Fruit fly (Drosophila melanogaster) whole organism, wandering third instar larva: Measurements from ENCODE around the gene mus302.

Experiments
- Abd-B ChIP-seq: fragments of >200 bp; optimal IDR thresholded peaks from 2 replicates; lab custom pipeline; 2017; ENCODE audit warnings: missing biosample characterization, missing genetic modification characterization
- CG32264 ChIP-seq: fragments of 200-800 bp; sonication (Bioruptor generic); optimal IDR thresholded peaks from 2 replicates; lab custom pipeline; 2016; ENCODE audit warnings: missing biosample characterization, missing genetic modification characterization
- CG9705 ChIP-seq: fragments of 200-800 bp; sonication (Bioruptor generic); optimal IDR thresholded peaks from 2 replicates; lab custom pipeline; 2018; ENCODE audit warnings: missing biosample characterization, mild to moderate bottlenecking, missing genetic modification characterization
- CrebA ChIP-seq: fragments of 200-800 bp; sonication (Bioruptor generic); optimal IDR thresholded peaks from 2 replicates; lab custom pipeline; 2016; ENCODE audit warnings: missing biosample characterization, mild to moderate bottlenecking, missing genetic modification characterization, borderline replicate concordance
- Dfd ChIP-seq: fragments of >200 bp; optimal IDR thresholded peaks from 2 replicates; lab custom pipeline; 2017; ENCODE audit warnings: missing biosample characterization, missing genetic modification characterization
- Dif ChIP-seq: fragments of 200-275, 200-300 bp; sonication (Bioruptor generic); optimal IDR thresholded peaks from 2 replicates; lab custom pipeline; 2018; ENCODE audit warnings: missing biosample characterization, missing genetic modification characterization; ENCODE audit not compliant: partially characterized antibody
- GATAd ChIP-seq: sonication (Bioruptor generic); optimal IDR thresholded peaks from 2 replicates; lab custom pipeline; 2016; ENCODE audit warnings: missing biosample characterization, missing genetic modification characterization
- HLH106 ChIP-seq: fragments of 200-800 bp; optimal IDR thresholded peaks from 3 replicates; lab custom pipeline; 2019; ENCODE audit warnings: missing biosample characterization, mild to moderate bottlenecking, missing genetic modification characterization, moderate library complexity
- Hnf4 ChIP-seq: fragments of 200-800 bp; sonication (Bioruptor generic); optimal IDR thresholded peaks from 2 replicates; lab custom pipeline; 2016; ENCODE audit warnings: missing biosample characterization, mild to moderate bottlenecking, missing genetic modification characterization
- Hr83 ChIP-seq: fragments of 200-300 bp; sonication (Bioruptor generic); optimal IDR thresholded peaks from 2 replicates; lab custom pipeline; 2016; ENCODE audit warnings: missing biosample characterization, mild to moderate bottlenecking, missing genetic modification characterization, moderate library complexity; ENCODE audit not compliant: poor library complexity, severe bottlenecking
- Jra ChIP-seq: sonication (Bioruptor generic); optimal IDR thresholded peaks from 2 replicates; lab custom pipeline; 2016; ENCODE audit warnings: missing biosample characterization, missing genetic modification characterization
- Myc ChIP-seq: fragments of >200 bp; optimal IDR thresholded peaks from 2 replicates; lab custom pipeline; 2017
- N ChIP-seq: fragments of >200 bp; optimal IDR thresholded peaks from 2 replicates; lab custom pipeline; 2018; ENCODE audit warnings: missing biosample characterization, missing external identifiers, missing genetic modification characterization
- OdsH ChIP-seq: fragments of 200-800 bp; sonication (Bioruptor generic); optimal IDR thresholded peaks from 2 replicates; lab custom pipeline; 2016; ENCODE audit warnings: missing biosample characterization, mild to moderate bottlenecking, missing genetic modification characterization
- Rel ChIP-seq, 2 experiments: fragments of 200-800 bp; sonication (Bioruptor generic) in 1 of 2; optimal IDR thresholded peaks; 2 replicates in 1 of 2; 3 replicates in 1 of 2; lab custom pipeline; 2016 to 2019; ENCODE audit warnings: mild to moderate bottlenecking in 2 of 2, missing biosample characterization in 2 of 2, missing genetic modification characterization in 2 of 2, moderate library complexity in 1 of 2
- Sp1 ChIP-seq: fragments of 200-800 bp; sonication (Bioruptor generic); optimal IDR thresholded peaks from 3 replicates; lab custom pipeline; 2019; ENCODE audit warnings: missing biosample characterization, mild to moderate bottlenecking, missing genetic modification characterization, moderate library complexity
- Vsx2 ChIP-seq: fragments of 200-300, 225-300 bp; sonication (Bioruptor generic); optimal IDR thresholded peaks from 2 replicates; lab custom pipeline; 2018; ENCODE audit warnings: missing biosample characterization, missing genetic modification characterization; ENCODE audit not compliant: partially characterized antibody
- br ChIP-seq: fragments of 200-800 bp; sonication (Bioruptor generic); optimal IDR thresholded peaks from 2 replicates; lab custom pipeline; 2016; ENCODE audit warnings: missing biosample characterization, missing genetic modification characterization
- dl ChIP-seq, 2 experiments: fragments of 175-275, 200-275 bp in 1 of 2; fragments of 200-275 bp in 1 of 2; sonication (Bioruptor generic); optimal IDR thresholded peaks; lab custom pipeline; 2018; ENCODE audit warnings: mild to moderate bottlenecking in 2 of 2, missing biosample characterization in 2 of 2, missing genetic modification characterization in 2 of 2, moderate library complexity in 2 of 2; ENCODE audit not compliant: partially characterized antibody in 2 of 2, insufficient read depth in 1 of 2
- dmrt93B ChIP-seq: fragments of 200-800 bp; sonication (Bioruptor generic); optimal IDR thresholded peaks from 2 replicates; lab custom pipeline; 2018; ENCODE audit warnings: missing biosample characterization, mild to moderate bottlenecking, missing genetic modification characterization
- dsf ChIP-seq: sonication (Bioruptor generic); optimal IDR thresholded peaks from 2 replicates; lab custom pipeline; 2016; ENCODE audit warnings: missing biosample characterization, missing genetic modification characterization, borderline replicate concordance
- foxo ChIP-seq, 2 experiments: fragments of 200-800 bp; sonication (Bioruptor generic); optimal IDR thresholded peaks; 2 replicates in 1 of 2; 3 replicates in 1 of 2; lab custom pipeline; 2016 to 2017; ENCODE audit warnings: missing biosample characterization in 2 of 2, missing genetic modification characterization in 2 of 2
- fru ChIP-seq: fragments of 200-800 bp; sonication (Bioruptor generic); optimal IDR thresholded peaks from 3 replicates; lab custom pipeline; 2016; ENCODE audit warnings: missing biosample characterization, mild to moderate bottlenecking, missing genetic modification characterization
- h ChIP-seq: fragments of 200-800 bp; sonication (Bioruptor generic); optimal IDR thresholded peaks from 3 replicates; lab custom pipeline; 2016; ENCODE audit warnings: missing biosample characterization, mild to moderate bottlenecking, missing genetic modification characterization
- jim ChIP-seq: fragments of 175-275, 200-325 bp; sonication (Bioruptor generic); optimal IDR thresholded peaks from 2 replicates; lab custom pipeline; 2016; ENCODE audit warnings: missing biosample characterization, mild to moderate bottlenecking, missing genetic modification characterization
- lola ChIP-seq: fragments of >200 bp; optimal IDR thresholded peaks from 2 replicates; lab custom pipeline; 2017; ENCODE audit warnings: missing biosample characterization, missing genetic modification characterization
- pan ChIP-seq: fragments of >200 bp; optimal IDR thresholded peaks from 2 replicates; lab custom pipeline; 2017
- psq ChIP-seq: fragments of 200-800 bp; sonication (Bioruptor generic); optimal IDR thresholded peaks from 3 replicates; lab custom pipeline; 2017; ENCODE audit warnings: missing biosample characterization, mild to moderate bottlenecking, missing genetic modification characterization, moderate library complexity
- rgr ChIP-seq: fragments of 200-800 bp; sonication (Bioruptor generic); optimal IDR thresholded peaks from 3 replicates; lab custom pipeline; 2016; ENCODE audit warnings: missing biosample characterization, mild to moderate bottlenecking, missing genetic modification characterization
- sage ChIP-seq: fragments of 200-800 bp; sonication (Bioruptor generic); optimal IDR thresholded peaks from 2 replicates; lab custom pipeline; 2016; ENCODE audit warnings: missing biosample characterization, mild to moderate bottlenecking, missing genetic modification characterization
- tai ChIP-seq: sonication (Bioruptor generic); optimal IDR thresholded peaks from 2 replicates; lab custom pipeline; 2016; ENCODE audit warnings: missing biosample characterization, missing genetic modification characterization
- usp ChIP-seq: fragments of >200 bp; optimal IDR thresholded peaks from 2 replicates; lab custom pipeline; 2017; ENCODE audit warnings: missing biosample characterization, missing genetic modification characterization
- woc ChIP-seq: sonication (Bioruptor generic); optimal IDR thresholded peaks from 2 replicates; lab custom pipeline; 2016; ENCODE audit warnings: missing biosample characterization, mild to moderate bottlenecking, missing genetic modification characterization

The mus302 gene

DNA sequence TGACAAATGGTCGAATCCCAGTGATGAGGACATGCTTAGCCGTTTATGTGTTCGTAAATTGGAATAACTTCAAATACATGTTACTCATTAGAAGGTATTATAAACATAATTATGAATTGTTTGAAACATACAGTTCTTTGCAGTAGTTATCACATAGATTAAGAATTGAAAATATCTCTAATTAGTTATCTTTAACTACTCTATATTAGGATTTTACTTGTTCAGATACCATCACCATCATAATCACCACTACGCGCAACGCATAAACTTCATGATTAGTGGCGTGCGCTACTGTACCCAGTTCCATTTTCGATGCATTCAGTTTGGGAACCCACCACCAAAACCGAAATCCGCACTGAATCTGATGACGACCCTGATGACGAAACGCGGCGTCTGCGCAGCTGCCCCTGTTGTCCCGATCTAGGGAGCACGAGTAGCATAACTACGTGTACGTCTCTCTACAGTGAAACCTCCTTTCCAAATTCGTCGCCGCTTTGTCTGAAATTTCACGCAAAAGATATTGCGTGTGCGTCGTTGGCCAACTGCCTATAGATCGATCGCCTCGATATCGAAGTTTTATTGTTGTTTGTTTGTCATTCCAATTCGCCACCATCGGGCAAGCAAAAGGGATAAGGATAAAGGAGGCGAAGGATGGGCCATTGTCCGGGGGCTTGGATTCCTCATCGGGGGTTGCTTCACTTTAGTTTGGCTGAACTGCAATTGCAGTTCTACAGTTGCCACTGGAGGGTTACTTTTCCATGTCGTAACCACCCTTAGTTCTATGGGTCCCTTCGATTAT lies 35.4 kb downstream of the mus302 start:
- TF ChIP-seq fru (GFP tag; lab: Kevin White, UChicago) (no peak), CG32264 (GFP tag; lab: Kevin White, UChicago) (no peak), rgr (GFP tag; lab: Kevin White, UChicago) (no peak), Rel (GFP tag; optimal IDR thresholded peaks at IDR 0.05; lab: Kevin White, UChicago) (no peak), Rel (tag; optimal IDR thresholded peaks at IDR 0.05; lab: Kevin White, UChicago) (no peak), OdsH (GFP tag; lab: Kevin White, UChicago) (no peak), dmrt93B (GFP tag; lab: Kevin White, UChicago) (no peak), Jra (GFP tag; lab: Kevin White, UChicago) (no peak), HLH106 (tag; lab: Kevin White, UChicago) (no peak), dsf (GFP tag; lab: Kevin White, UChicago) (no peak), CrebA (GFP tag; lab: Kevin White, UChicago) (no peak), Dfd (GFP tag; lab: Kevin White, UChicago) (no peak), jim (GFP tag; lab: Kevin White, UChicago) (no peak), tai (GFP tag; lab: Kevin White, UChicago) (no peak), dl (GFP tag; optimal IDR thresholded peaks at IDR 0.05; lab: Kevin White, UChicago; ENCODE audit: insufficient read depth in 1 of 2, partially characterized antibody in 2 of 2) (no peak), h (no peak), psq (GFP tag; lab: Kevin White, UChicago) (no peak), Sp1 (GFP tag; lab: Kevin White, UChicago) (no peak), N (no peak), CG9705 (no peak), br (GFP tag; lab: Kevin White, UChicago) (no peak)
- TF ChIP-seq, all 38 proteins: peak for 0

DNA sequence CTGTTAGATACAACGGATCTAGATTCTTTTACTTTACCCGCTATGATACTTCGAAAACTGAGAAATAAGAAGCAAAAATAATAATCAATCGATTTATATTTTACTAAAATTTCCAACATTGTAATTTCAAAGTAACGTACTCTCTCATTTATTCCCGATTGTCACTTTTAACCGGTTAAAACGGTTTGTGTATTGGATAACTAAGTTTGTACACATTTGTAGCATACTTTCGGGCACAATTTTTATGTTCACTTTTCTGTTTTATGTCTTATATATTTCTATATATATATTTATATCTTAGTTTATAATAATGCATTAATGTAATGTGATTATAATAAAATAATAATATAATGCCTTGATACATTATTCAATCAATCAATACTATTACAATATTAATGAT lies 37.9 kb downstream of the mus302 start:
- TF ChIP-seq Dfd (GFP tag; lab: Kevin White, UChicago) (no peak), N (no peak), usp (no peak), GATAd (GFP tag; lab: Kevin White, UChicago) (no peak), Myc (lab: Kevin White, UChicago) (peak; percentile 57)

DNA sequence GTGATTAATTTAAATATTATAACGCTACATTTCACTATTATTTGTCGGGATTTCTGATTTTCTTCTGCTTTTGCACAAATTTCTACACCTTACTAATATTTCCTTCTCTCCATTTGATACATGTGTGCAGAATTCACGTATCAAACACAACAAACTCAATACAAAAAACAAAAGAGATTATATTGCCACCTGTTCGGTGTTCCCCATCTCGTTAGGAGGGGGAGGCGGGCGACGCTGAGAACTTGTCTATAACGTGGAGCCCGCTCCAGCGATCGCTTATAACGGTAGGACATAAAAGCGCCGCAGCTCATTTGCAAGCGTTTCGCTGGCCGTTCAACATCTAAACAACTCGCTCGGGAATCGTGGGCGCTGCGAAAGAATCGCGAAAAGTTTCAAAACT lies 46.3 kb downstream of the mus302 start, which contains the start of gene CG9701:
Gene CG9701 (plus strand): TSS at position 301 of the 400 bp plus-strand sequence.
- TF ChIP-seq lola = no peak
- no peak for TF ChIP-seq CrebA (GFP tag; lab: Kevin White, UChicago)
- no peak for TF ChIP-seq Rel (GFP tag; optimal IDR thresholded peaks at IDR 0.05; lab: Kevin White, UChicago)
- TF ChIP-seq Rel (tag; optimal IDR thresholded peaks at IDR 0.05; lab: Kevin White, UChicago) = no peak
- no peak for TF ChIP-seq Hr83 (GFP tag; lab: Kevin White, UChicago)
- no peak for TF ChIP-seq sage (GFP tag; lab: Kevin White, UChicago)
- TF ChIP-seq usp = no peak
- no peak for TF ChIP-seq Hnf4 (GFP tag; lab: Kevin White, UChicago)
- no peak for TF ChIP-seq Vsx2 (GFP tag; lab: Kevin White, UChicago)
- no peak for TF ChIP-seq tai (GFP tag; lab: Kevin White, UChicago)
- TF ChIP-seq Myc (lab: Kevin White, UChicago) = no peak
- no peak for TF ChIP-seq woc
- TF ChIP-seq Abd-B (GFP tag; lab: Kevin White, UChicago) = no peak
- TF ChIP-seq pan (lab: Kevin White, UChicago) = no peak
- no peak for TF ChIP-seq br (GFP tag; lab: Kevin White, UChicago)
- TF ChIP-seq jim (GFP tag; lab: Kevin White, UChicago) = no peak
- TF ChIP-seq CG32264 (GFP tag; lab: Kevin White, UChicago) = no peak
- no peak for TF ChIP-seq OdsH (GFP tag; lab: Kevin White, UChicago)
- no peak for TF ChIP-seq psq (GFP tag; lab: Kevin White, UChicago)

DNA sequence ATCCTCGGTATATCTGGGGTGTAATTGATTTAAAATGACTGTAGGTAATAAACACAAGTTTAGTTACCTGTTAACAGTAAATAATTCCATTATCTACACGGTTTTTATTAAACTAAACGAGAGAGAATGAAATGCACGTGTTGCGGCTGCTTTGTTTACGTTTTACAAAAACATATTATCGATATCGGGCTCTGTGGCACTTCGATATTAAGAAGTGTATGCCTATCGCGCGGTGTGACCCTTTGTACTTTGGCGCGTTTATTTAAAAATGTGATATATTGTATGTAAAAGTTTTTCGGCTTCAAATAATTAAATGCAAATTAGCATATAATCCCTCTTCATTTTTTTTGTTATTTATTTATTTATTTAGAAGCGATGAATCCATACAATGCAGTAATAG lies 48.9 kb downstream of the mus302 start, which contains the start of gene Dbp73D:
Gene Dbp73D (minus strand): TSS at position 174 of the 400 bp plus-strand sequence.
- no peak for TF ChIP-seq lola
- no peak for TF ChIP-seq jim (GFP tag; lab: Kevin White, UChicago)
- peak; percentile 99 for TF ChIP-seq Vsx2 (GFP tag; lab: Kevin White, UChicago)
- TF ChIP-seq Sp1 (GFP tag; lab: Kevin White, UChicago) = no peak
- TF ChIP-seq foxo (GFP tag; optimal IDR thresholded peaks at IDR 0.05; lab: Kevin White, UChicago) = no peak
- TF ChIP-seq tai (GFP tag; lab: Kevin White, UChicago) = no peak
- TF ChIP-seq HLH106 (tag; lab: Kevin White, UChicago) = no peak
- no peak for TF ChIP-seq dmrt93B (GFP tag; lab: Kevin White, UChicago)
- TF ChIP-seq GATAd (GFP tag; lab: Kevin White, UChicago) = no peak
- no peak for TF ChIP-seq N
- TF ChIP-seq Dif = peak; percentile 96
- TF ChIP-seq dl (GFP tag; optimal IDR thresholded peaks at IDR 0.05; lab: Kevin White, UChicago; ENCODE audit: insufficient read depth in 1 of 2, partially characterized antibody in 2 of 2) = peak; percentile 12 to 73
